Worm (Caenorhabditis elegans) whole organism, L2 larva: ENCODE data around the gene F41G3.18.

Source experiments
- Y55F3AM.14 ChIP-seq: fragments of 200-800 bp; sonication (Bioruptor generic); optimal IDR thresholded peaks from 2 replicates; lab custom pipeline; 2018; ENCODE audit warnings: mild to moderate bottlenecking, missing genetic modification characterization, missing compliant biosample characterization
- ama-1 ChIP-seq: fragments of 150-350 bp; optimal IDR thresholded peaks from 2 replicates; lab custom pipeline; 2018; ENCODE audit warnings: inconsistent platforms
- elt-1 ChIP-seq: fragments of 150-350 bp; optimal IDR thresholded peaks from 2 replicates; lab custom pipeline; 2014; ENCODE audit warnings: missing biosample characterization, missing genetic modification characterization
- nhr-11 ChIP-seq: fragments of 150-350 bp; optimal IDR thresholded peaks from 2 replicates; lab custom pipeline; 2014; ENCODE audit warnings: missing biosample characterization, missing genetic modification characterization
- nhr-77 ChIP-seq: fragments of 150-350 bp; optimal IDR thresholded peaks from 2 replicates; lab custom pipeline; 2014; ENCODE audit warnings: missing biosample characterization, missing genetic modification characterization
- sma-3 ChIP-seq: sonication (generic microtip); optimal IDR thresholded peaks from 2 replicates; lab custom pipeline; 2016; ENCODE audit warnings: missing genetic modification reagents, missing genetic modification characterization, missing compliant biosample characterization
- snpc-4 ChIP-seq: fragments of 150-350 bp; optimal IDR thresholded peaks from 2 replicates; lab custom pipeline; 2014; ENCODE audit warnings: missing biosample characterization, missing genetic modification characterization
- unc-62 ChIP-seq: fragments of 150-350 bp; optimal IDR thresholded peaks from 2 replicates; lab custom pipeline; 2014; ENCODE audit warnings: missing biosample characterization, missing genetic modification reagents, missing genetic modification characterization
- ztf-11 ChIP-seq: sonication (generic microtip); optimal IDR thresholded peaks from 2 replicates; lab custom pipeline; 2017; ENCODE audit warnings: missing biosample characterization, missing genetic modification characterization
- ztf-4 ChIP-seq: fragments of 150-350 bp; optimal IDR thresholded peaks from 2 replicates; lab custom pipeline; 2014; ENCODE audit warnings: missing biosample characterization, missing genetic modification characterization

ce11 chrII:6781231-6781630 is 13.1 kb downstream of the F41G3.18 start:
- no peak for TF ChIP-seq ztf-11 (tag; lab: Kevin White, UChicago)
- TF ChIP-seq ama-1 (lab: Kevin White, UChicago), result no peak
- no peak for TF ChIP-seq unc-62 (GFP tag; lab: Kevin White, UChicago)
- no peak for TF ChIP-seq elt-1
- TF ChIP-seq ztf-4 (tag; lab: Kevin White, UChicago), result no peak
- no peak for TF ChIP-seq sma-3
- no peak for TF ChIP-seq nhr-77 (tag; lab: Kevin White, UChicago)
- no peak for TF ChIP-seq nhr-11 (tag; lab: Kevin White, UChicago)
- TF ChIP-seq snpc-4, result no peak
- TF ChIP-seq Y55F3AM.14 (GFP tag; lab: Kevin White, UChicago), result no peak
